Worm (Caenorhabditis elegans) whole organism, young adult: ENCODE data around the gene C14C6.6.
A peak's percentile ranks its signal among the peaks of the same experiment; 100 is the strongest.

Experiments
- B0035.1 ChIP-seq: sonication (generic microtip); optimal IDR thresholded peaks from 2 replicates; lab custom pipeline; 2016; ENCODE audit warnings: missing genetic modification characterization, mild to moderate bottlenecking, missing compliant biosample characterization, missing genotype, missing genetic modification reagents
- F10E7.11 ChIP-seq: sonication (generic microtip); optimal IDR thresholded peaks from 2 replicates; lab custom pipeline; 2017; ENCODE audit warnings: mild to moderate bottlenecking, missing genetic modification characterization, moderate library complexity, missing compliant biosample characterization
- F23B12.7 ChIP-seq: sonication (generic microtip); optimal IDR thresholded peaks from 2 replicates; lab custom pipeline; 2017; ENCODE audit warnings: missing genetic modification characterization, mild to moderate bottlenecking, missing compliant biosample characterization, antibody characterized with exemption, moderate library complexity; ENCODE audit not compliant: insufficient read depth
- attf-5 ChIP-seq: fragments of 200-800 bp; sonication (Bioruptor generic); optimal IDR thresholded peaks from 2 replicates; lab custom pipeline; 2018; ENCODE audit warnings: mild to moderate bottlenecking, missing genetic modification characterization, missing compliant biosample characterization
- hlh-12 ChIP-seq: sonication (generic microtip); optimal IDR thresholded peaks from 2 replicates; lab custom pipeline; 2016; ENCODE audit warnings: missing genetic modification characterization, missing compliant biosample characterization
- hmg-1.2 ChIP-seq: fragments of 200-800 bp; sonication (Bioruptor generic); IDR thresholded peaks from 2 replicates; pipeline ENCODE4 v1.3.6; 2022; ENCODE audit warnings: missing genetic modification reagents, missing genetic modification characterization, missing compliant biosample characterization
- madf-3 ChIP-seq: fragments of 200-800 bp; sonication (Bioruptor generic); IDR thresholded peaks from 2 replicates; pipeline ENCODE4 v1.3.6; 2022; ENCODE audit warnings: missing genetic modification reagents, missing genetic modification characterization, missing compliant biosample characterization
- mel-28 ChIP-seq: sonication (generic microtip); optimal IDR thresholded peaks from 2 replicates; lab custom pipeline; 2016; ENCODE audit warnings: borderline replicate concordance, mild to moderate bottlenecking, missing genetic modification characterization, missing compliant biosample characterization
- nhr-90 ChIP-seq: sonication (generic microtip); optimal IDR thresholded peaks from 2 replicates; lab custom pipeline; 2016; ENCODE audit warnings: missing genotype, mild to moderate bottlenecking, missing genetic modification characterization, missing compliant biosample characterization
- rpc-1 ChIP-seq, 2 experiments: fragments of 150-350 bp in 1 of 2; sonication (generic microtip) in 1 of 2; optimal IDR thresholded peaks; 2 replicates each; lab custom pipeline; 2014 to 2018; ENCODE audit warnings: missing biosample characterization in 1 of 2, missing genetic modification characterization in 1 of 2, missing genetic modification reagents in 1 of 2, missing genotype in 1 of 2
- sea-2 ChIP-seq: fragments of 200-800 bp; sonication (Bioruptor generic); IDR thresholded peaks from 2 replicates; pipeline ENCODE4 v1.3.6; 2022; ENCODE audit warnings: missing genetic modification characterization, missing compliant biosample characterization
- snpc-3.4 ChIP-seq: sonication (generic microtip); optimal IDR thresholded peaks from 2 replicates; lab custom pipeline; 2017; ENCODE audit warnings: missing genetic modification characterization, mild to moderate bottlenecking, missing compliant biosample characterization, antibody characterized with exemption, moderate library complexity, missing genotype, missing genetic modification reagents
- snpc-4 ChIP-seq, 5 experiments: fragments of 150-350 bp in 1 of 5; sonication (generic microtip) in 4 of 5; optimal IDR thresholded peaks; 2 replicates each; lab custom pipeline; 2014 to 2018; ENCODE audit warnings: missing genetic modification characterization in 5 of 5, missing biosample characterization in 3 of 5, antibody characterized with exemption in 2 of 5, mild to moderate bottlenecking in 2 of 5, missing compliant biosample characterization in 2 of 5, missing genotype in 2 of 5, moderate library complexity in 2 of 5, missing genetic modification reagents in 1 of 5
- somi-1 ChIP-seq: fragments of 200-800 bp; sonication (Bioruptor generic); optimal IDR thresholded peaks from 2 replicates; lab custom pipeline; 2018; ENCODE audit warnings: mild to moderate bottlenecking, missing genetic modification characterization, missing compliant biosample characterization
- tbx-9 ChIP-seq: sonication (generic microtip); optimal IDR thresholded peaks from 2 replicates; lab custom pipeline; 2016; ENCODE audit warnings: borderline replicate concordance, missing genetic modification characterization, inconsistent platforms, missing compliant biosample characterization
- zfh-2 ChIP-seq: fragments of 200-800 bp; sonication (Bioruptor generic); conservative IDR thresholded peaks from 2 replicates; pipeline ENCODE4 v1.3.6; 2022; ENCODE audit warnings: missing genetic modification reagents, missing genetic modification characterization, missing compliant biosample characterization
- ztf-26 ChIP-seq: sonication (generic microtip); optimal IDR thresholded peaks from 2 replicates; lab custom pipeline; 2017; ENCODE audit warnings: missing genetic modification characterization, missing compliant biosample characterization

The C14C6.6 gene

ce11 chrV:501230-501629, 46.6 kb downstream of the C14C6.6 start, which contains the start of gene str-256 (continued):
- no peak for TF ChIP-seq attf-5 (GFP tag; lab: Kevin White, UChicago)

ce11 chrV:500535-500934, 47.3 kb downstream of the C14C6.6 start:
- TF ChIP-seq F10E7.11 (tag; lab: Kevin White, UChicago) (no peak), zfh-2 (GFP tag; lab: Robert Waterston, UW) (peak; percentile 73), snpc-4 (GFP tag; optimal IDR thresholded peaks at IDR 0.05; lab: Kevin White, UChicago) (no peak), snpc-4 (tag; optimal IDR thresholded peaks at IDR 0.05; lab: Kevin White, UChicago) (peak in 1 of 4 experiments; percentile 1)

- TF ChIP-seq hlh-12 (tag; lab: Kevin White, UChicago) (no peak), F23B12.7 (tag; lab: Kevin White, UChicago) (no peak), B0035.1 (no peak), snpc-3.4 (no peak), nhr-90 (tag; lab: Kevin White, UChicago) (no peak), mel-28 (no peak), hmg-1.2 (GFP tag; lab: Robert Waterston, UW) (no peak), tbx-9 (tag; lab: Kevin White, UChicago) (no peak), ztf-26 (tag; lab: Kevin White, UChicago) (no peak), sea-2 (GFP tag; lab: Robert Waterston, UW) (no peak), rpc-1 (optimal IDR thresholded peaks at IDR 0.05; lab: Kevin White, UChicago) (no peak), rpc-1 (tag; optimal IDR thresholded peaks at IDR 0.05; lab: Kevin White, UChicago) (no peak), madf-3 (no peak), somi-1 (GFP tag; lab: Kevin White, UChicago) (no peak)
These were observed 50.5 kb downstream of the C14C6.6 start, which contains the start of gene T01G6.1 for ce11 chrV:497399-497798. T01G6.1 (plus strand) TSS chrV:497699.
